Worm (Caenorhabditis elegans): ENCODE results near the gene mdmh-35.

The mdmh-35 gene

DNA sequence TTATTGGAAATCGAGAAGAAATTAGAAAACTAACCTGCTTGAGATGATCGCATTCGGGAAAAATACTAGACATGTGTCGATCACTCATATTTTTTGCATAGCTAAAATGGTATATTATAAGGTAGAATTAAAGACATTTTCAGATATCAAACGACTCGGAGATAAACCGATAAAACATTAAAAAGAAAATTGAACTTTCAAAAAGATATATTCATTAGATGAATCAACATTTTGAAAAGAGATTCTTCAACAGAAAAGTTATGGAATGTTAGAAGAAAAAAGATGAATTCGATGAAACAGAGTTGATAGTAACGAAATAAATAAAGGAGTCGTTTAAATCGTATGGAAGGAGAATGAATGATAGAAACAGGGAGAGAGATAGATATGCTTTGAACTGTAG, at the start of gene mdmh-35:
Gene mdmh-35, minus strand, starts transcription at position 101 of the 400 bp plus-strand sequence.
- TF ChIP-seq sma-9 (GFP tag; optimal IDR thresholded peaks at IDR 0.05) (no peak), sma-9 (tag; optimal IDR thresholded peaks at IDR 0.05) (no peak), nhr-21 (tag; optimal IDR thresholded peaks at IDR 0.05) (no peak)

DNA sequence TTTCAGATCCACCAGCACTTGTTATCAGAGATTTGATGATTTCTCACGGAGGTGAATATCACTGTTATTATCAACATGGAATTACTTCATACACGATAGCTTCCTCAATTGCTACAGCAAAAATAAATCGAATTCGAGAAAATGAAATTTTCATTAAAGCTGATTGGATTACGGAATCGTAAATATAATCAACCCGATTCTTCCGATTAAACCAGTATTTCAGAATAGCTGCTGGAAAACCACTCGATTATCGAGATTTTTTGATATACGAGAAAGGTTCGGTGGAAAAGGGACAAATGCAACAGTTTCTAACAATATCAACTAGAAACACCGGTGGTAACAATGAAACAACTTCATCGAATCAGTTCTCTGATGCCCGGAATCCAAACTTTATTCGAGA, 46.5 kb upstream of the mdmh-35 start:
- TF ChIP-seq egl-27 (tag; optimal IDR thresholded peaks at IDR 0.05) (no peak), ztf-11 (tag; optimal IDR thresholded peaks at IDR 0.05) (no peak), ztf-4 (tag; optimal IDR thresholded peaks at IDR 0.05) (no peak), sma-3 (GFP tag; optimal IDR thresholded peaks at IDR 0.05) (no peak), elt-3 (tag; optimal IDR thresholded peaks at IDR 0.05) (no peak), blmp-1 (tag; optimal IDR thresholded peaks at IDR 0.05; ENCODE audit: insufficient read depth) (no peak), lin-11 (tag; optimal IDR thresholded peaks at IDR 0.05) (no peak), zag-1 (tag; optimal IDR thresholded peaks at IDR 0.05) (no peak)

DNA sequence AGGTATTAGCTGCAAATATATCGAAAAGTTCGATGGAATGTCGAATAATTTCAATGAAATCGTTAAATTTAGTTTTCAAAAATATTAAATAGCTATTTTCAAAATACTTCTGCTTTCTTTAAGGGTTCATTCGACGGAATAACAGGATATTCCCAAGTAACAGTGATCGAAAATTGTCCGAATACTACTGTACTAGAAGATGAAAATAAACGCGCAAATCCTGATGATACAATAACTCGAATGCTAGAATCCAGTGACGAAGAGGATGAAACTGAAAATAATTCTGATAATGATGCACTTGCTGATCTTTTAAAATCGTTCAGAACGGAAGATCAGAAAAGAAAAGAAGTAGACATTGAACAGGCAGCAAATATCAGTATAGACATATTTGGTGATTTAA, 45.2 kb upstream of the mdmh-35 start:
- TF ChIP-seq unc-39 (tag; optimal IDR thresholded peaks at IDR 0.05) = no peak
- TF ChIP-seq nhr-6 (tag; optimal IDR thresholded peaks at IDR 0.05) = no peak
- TF ChIP-seq ceh-82 (tag; optimal IDR thresholded peaks at IDR 0.05) = no peak
- TF ChIP-seq nhr-11 (tag; optimal IDR thresholded peaks at IDR 0.05) = no peak
- TF ChIP-seq sma-9 (GFP tag; optimal IDR thresholded peaks at IDR 0.05) = no peak
- no peak for TF ChIP-seq sma-9 (tag; optimal IDR thresholded peaks at IDR 0.05)
- TF ChIP-seq nhr-10 (tag; optimal IDR thresholded peaks at IDR 0.05) = no peak
- no peak for TF ChIP-seq snpc-4 (tag; optimal IDR thresholded peaks at IDR 0.05)
- no peak for TF ChIP-seq crh-2 (tag; optimal IDR thresholded peaks at IDR 0.05)
- TF ChIP-seq dmd-4 (tag; optimal IDR thresholded peaks at IDR 0.05) = no peak

DNA sequence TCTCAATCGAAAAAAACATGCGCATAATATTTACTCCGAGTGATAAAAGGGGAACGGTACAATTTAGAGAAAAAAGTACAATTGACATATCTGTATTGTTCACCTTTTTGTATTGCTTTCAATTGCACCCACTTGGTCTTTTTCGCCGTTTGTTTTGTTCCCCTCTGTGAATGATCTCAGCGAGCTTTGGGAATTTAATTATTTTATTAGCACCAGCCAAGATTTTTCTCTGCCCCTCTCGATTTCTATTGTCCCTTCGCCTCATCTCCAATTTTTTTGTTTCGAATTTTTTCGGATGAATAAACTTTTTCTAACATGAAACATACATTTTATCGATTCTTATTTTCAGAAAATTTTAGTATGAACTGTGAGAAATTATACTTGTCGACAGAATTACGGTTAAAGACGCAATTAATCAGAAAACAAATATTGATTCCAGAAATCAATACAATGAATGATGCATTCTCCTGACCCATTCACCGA, 44.7 kb upstream of the mdmh-35 start, which contains the start of gene rev-1:
Gene rev-1, plus strand, starts transcription at position 433 of the 483 bp plus-strand sequence.
- TF ChIP-seq lin-11 (tag; optimal IDR thresholded peaks at IDR 0.05) = no peak
- TF ChIP-seq ama-1 (optimal IDR thresholded peaks at IDR 0.05) = no peak
- no peak for TF ChIP-seq nhr-6 (tag; optimal IDR thresholded peaks at IDR 0.05)
- no peak for TF ChIP-seq F13H6.1 (tag; optimal IDR thresholded peaks at IDR 0.05)
- no peak for TF ChIP-seq mbf-1 (tag; optimal IDR thresholded peaks at IDR 0.05)
- TF ChIP-seq dmd-4 (tag; optimal IDR thresholded peaks at IDR 0.05) = no peak

DNA sequence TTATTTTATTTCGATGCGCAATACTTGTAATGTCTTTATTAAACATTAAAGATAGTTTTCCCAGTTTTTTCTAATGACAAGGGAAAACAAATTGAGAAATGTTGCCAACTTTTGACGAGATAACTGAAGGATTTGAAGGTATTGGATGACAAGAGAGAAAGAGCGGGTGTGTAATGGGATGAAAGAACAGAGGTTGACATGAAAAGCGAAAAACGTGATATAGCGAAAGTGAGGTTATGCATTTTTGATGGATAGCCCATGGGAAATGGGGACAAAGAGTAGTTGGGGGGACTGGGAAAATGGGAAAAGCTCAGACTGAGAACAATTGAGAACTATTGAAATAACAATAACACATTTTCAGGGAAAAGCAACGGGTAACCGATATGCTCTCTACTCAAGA, 39.7 kb upstream of the mdmh-35 start:
- TF ChIP-seq mab-5 (tag; optimal IDR thresholded peaks at IDR 0.05) (no peak), ama-1 (optimal IDR thresholded peaks at IDR 0.05) (no peak), lsy-2 (tag; optimal IDR thresholded peaks at IDR 0.05) (peak in 1 of 2 experiments; percentile 24), nhr-129 (tag; optimal IDR thresholded peaks at IDR 0.05) (peak; percentile 49), ceh-82 (tag; optimal IDR thresholded peaks at IDR 0.05) (no peak), C34F6.9 (tag; optimal IDR thresholded peaks at IDR 0.05) (peak; percentile 28)

DNA sequence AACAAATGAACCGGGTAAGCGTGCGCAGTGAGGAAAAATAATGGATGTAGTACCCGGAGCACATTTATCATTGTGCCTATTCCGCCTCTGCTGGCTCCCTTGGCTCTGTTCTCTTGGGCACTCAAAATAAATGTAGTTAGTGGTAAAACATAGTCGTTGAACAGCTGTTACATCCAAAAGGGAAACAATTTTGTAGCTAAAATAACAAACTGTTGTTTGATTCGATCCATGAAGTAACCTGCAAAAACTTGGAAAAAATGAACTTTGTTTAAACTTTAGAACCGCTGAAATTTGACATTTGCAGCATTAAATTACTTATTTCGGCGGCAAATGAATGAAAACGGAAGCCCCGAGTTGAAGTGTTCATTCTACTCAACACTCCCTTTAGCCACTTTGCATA, 38.1 kb upstream of the mdmh-35 start:
- TF ChIP-seq ZK546.5 (tag; optimal IDR thresholded peaks at IDR 0.05) (no peak), gmeb-1 (tag; optimal IDR thresholded peaks at IDR 0.05) (no peak), sma-9 (GFP tag; optimal IDR thresholded peaks at IDR 0.05) (peak; percentile 13), sma-9 (tag; optimal IDR thresholded peaks at IDR 0.05) (no peak), mdl-1 (tag; optimal IDR thresholded peaks at IDR 0.05) (no peak)

DNA sequence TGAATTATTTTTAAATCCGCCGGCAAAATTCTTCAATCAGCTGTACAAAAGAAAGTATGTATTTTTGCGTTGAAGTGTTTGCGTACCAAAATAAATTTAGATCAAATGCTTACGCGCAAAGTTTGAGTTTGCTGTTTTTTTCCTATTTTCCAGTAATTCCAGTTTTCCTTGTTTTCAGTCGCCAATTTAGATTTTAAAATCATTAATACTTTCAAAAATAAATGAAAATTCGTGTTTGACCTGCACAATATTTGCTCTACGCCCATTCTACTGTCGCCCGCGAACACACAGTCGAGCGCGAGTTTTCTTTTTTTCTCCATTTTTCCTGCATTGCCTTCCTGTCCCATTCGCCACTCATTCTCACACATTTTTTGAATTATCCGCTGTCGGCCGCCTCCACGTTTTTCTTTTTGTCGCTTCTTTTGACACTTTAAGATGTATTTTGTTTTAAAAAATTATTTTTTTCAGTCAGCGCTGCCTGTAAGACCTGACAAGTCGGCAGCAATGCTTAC, 37.3 kb upstream of the mdmh-35 start, which contains the start of gene ptc-1:
Gene ptc-1, plus strand, starts transcription at position 462 of the 512 bp plus-strand sequence.
- TF ChIP-seq sem-4 (tag; optimal IDR thresholded peaks at IDR 0.05) (no peak), mab-5 (tag; optimal IDR thresholded peaks at IDR 0.05) (no peak), nhr-11 (tag; optimal IDR thresholded peaks at IDR 0.05) (no peak), unc-62 (GFP tag; optimal IDR thresholded peaks at IDR 0.05) (no peak), ama-1 (optimal IDR thresholded peaks at IDR 0.05) (no peak), peb-1 (tag; optimal IDR thresholded peaks at IDR 0.05) (no peak), blmp-1 (tag; optimal IDR thresholded peaks at IDR 0.05; ENCODE audit: insufficient read depth) (no peak), nhr-23 (tag; optimal IDR thresholded peaks at IDR 0.05) (no peak), unc-39 (tag; optimal IDR thresholded peaks at IDR 0.05) (no peak), dmd-4 (tag; optimal IDR thresholded peaks at IDR 0.05) (no peak), Y55F3AM.14 (GFP tag; optimal IDR thresholded peaks at IDR 0.05) (no peak), ceh-16 (tag; optimal IDR thresholded peaks at IDR 0.05) (no peak), mdl-1 (tag; optimal IDR thresholded peaks at IDR 0.05) (no peak), egl-27 (tag; optimal IDR thresholded peaks at IDR 0.05) (no peak), ZK546.5 (tag; optimal IDR thresholded peaks at IDR 0.05) (no peak), nhr-129 (tag; optimal IDR thresholded peaks at IDR 0.05) (no peak), lsy-2 (tag; optimal IDR thresholded peaks at IDR 0.05) (no peak)

Data from whole organism, L2 larva.